Worm (Caenorhabditis elegans): ENCODE measurements around the gene srj-33.

Gene srj-33

ce11 chrV:9980731-9981483 is 43.6 kb upstream of the srj-33 start, which contains the start of the genes ruvb-1 and tofu-1 (continued):
- TF ChIP-seq zfh-2 (GFP tag; conservative IDR thresholded peaks at IDR 0.05) = 0 out of 2 replicates have a peak, but pooled peaks have one; percentile 29
- TF ChIP-seq madf-6 (GFP tag; IDR thresholded peaks at IDR 0.05) = peak; percentile 53; the same call in 1 of the 2 replicates
- TF ChIP-seq K12H6.12 (tag; optimal IDR thresholded peaks at IDR 0.05) = peak; percentile 14
- TF ChIP-seq nfyb-1 (GFP tag; IDR thresholded peaks at IDR 0.05) = peak; percentile 80; the same call in 1 of the 2 replicates
- 0 out of 2 replicates have a peak, but pooled peaks have one; percentile 38 for TF ChIP-seq hsf-1 (GFP tag; IDR thresholded peaks at IDR 0.05)
- peak; percentile 44 for TF ChIP-seq xnd-1 (tag; optimal IDR thresholded peaks at IDR 0.05)
- peak; percentile 58 for TF ChIP-seq ZK185.1 (tag; optimal IDR thresholded peaks at IDR 0.05; ENCODE audit: poor library complexity, severe bottlenecking)
- peak; percentile 59 for TF ChIP-seq ceh-27 (GFP tag; optimal IDR thresholded peaks at IDR 0.05)
- peak; percentile 57 for TF ChIP-seq egrh-3 (GFP tag; IDR thresholded peaks at IDR 0.05)
- TF ChIP-seq F23B12.7 (tag; optimal IDR thresholded peaks at IDR 0.05; ENCODE audit: insufficient read depth) = peak; percentile 37

- TF ChIP-seq akir-1 (GFP tag; optimal IDR thresholded peaks at IDR 0.05) (no peak), hrde-1 (tag; optimal IDR thresholded peaks at IDR 0.05; ENCODE audit: borderline replicate concordance) (peak; percentile 21), ceh-27 (GFP tag; optimal IDR thresholded peaks at IDR 0.05) (peak; percentile 39), nfya-2 (GFP tag; IDR thresholded peaks at IDR 0.05) (no peak), hmg-1.2 (GFP tag; IDR thresholded peaks at IDR 0.05) (0 out of 2 replicates have a peak, but pooled peaks have one; percentile 19), tbx-9 (tag; optimal IDR thresholded peaks at IDR 0.05; ENCODE audit: borderline replicate concordance) (no peak), ekl-4 (GFP tag; IDR thresholded peaks at IDR 0.05) (peak; percentile 46; the same call in 1 of the 2 replicates), chd-7 (tag; optimal IDR thresholded peaks at IDR 0.05) (peak; percentile 24), bed-1 (GFP tag; IDR thresholded peaks at IDR 0.05) (no peak), egl-18 (GFP tag; IDR thresholded peaks at IDR 0.05) (peak; percentile 71; the same call in 1 of the 2 replicates), B0035.1 (tag; optimal IDR thresholded peaks at IDR 0.05) (no peak), pbrm-1 (GFP tag; IDR thresholded peaks at IDR 0.05) (peak; percentile 58; the same call in 1 of the 2 replicates), attf-3 (GFP tag; conservative IDR thresholded peaks at IDR 0.05) (0 out of 2 replicates have a peak, but pooled peaks have one; percentile 23), Y56A3A.18 (GFP tag; IDR thresholded peaks at IDR 0.05) (no peak), Y53F4B.3 (GFP tag; IDR thresholded peaks at IDR 0.05) (no peak), D2030.7 (GFP tag; IDR thresholded peaks at IDR 0.05) (peak; percentile 41), lin-35 (GFP tag; optimal IDR thresholded peaks at IDR 0.05) (peak in 1 of 3 experiments; percentile 34), atf-7 (tag; optimal IDR thresholded peaks at IDR 0.05) (peak; percentile 28), snpc-3.4 (tag; optimal IDR thresholded peaks at IDR 0.05) (peak; percentile 16), fkh-3 (tag; optimal IDR thresholded peaks at IDR 0.05) (no peak), madf-8 (GFP tag; conservative IDR thresholded peaks at IDR 0.05) (no peak), egrh-3 (GFP tag; IDR thresholded peaks at IDR 0.05) (no peak), nfyb-1 (GFP tag; IDR thresholded peaks at IDR 0.05) (0 out of 2 replicates have a peak, but pooled peaks have one; percentile 47), nhr-120 (GFP tag; IDR thresholded peaks at IDR 0.05) (no peak), rpc-1 (optimal IDR thresholded peaks at IDR 0.05) (no peak), rpc-1 (tag; optimal IDR thresholded peaks at IDR 0.05) (no peak), nhr-80 (tag; optimal IDR thresholded peaks at IDR 0.05) (no peak), zfh-2 (GFP tag; conservative IDR thresholded peaks at IDR 0.05) (peak; percentile 51), lin-40 (tag; optimal IDR thresholded peaks at IDR 0.05) (no peak), ceh-91 (GFP tag; IDR thresholded peaks at IDR 0.05) (no peak), efl-1 (GFP tag; optimal IDR thresholded peaks at IDR 0.05) (no peak), dpl-1 (GFP tag; optimal IDR thresholded peaks at IDR 0.05) (no peak), Y67H2A.10 (GFP tag; conservative IDR thresholded peaks at IDR 0.05) (no peak), ztf-28 (GFP tag; IDR thresholded peaks at IDR 0.05) (no peak), cebp-1 (GFP tag; IDR thresholded peaks at IDR 0.05) (no peak), cebp-1 (tag; optimal IDR thresholded peaks at IDR 0.05) (peak; percentile 46), xnd-1 (tag; optimal IDR thresholded peaks at IDR 0.05) (no peak), C17E4.6 (GFP tag; IDR thresholded peaks at IDR 0.05) (peak; percentile 62; the same call in 1 of the 2 replicates), ZK185.1 (tag; optimal IDR thresholded peaks at IDR 0.05; ENCODE audit: poor library complexity, severe bottlenecking) (peak; percentile 21), sdz-38 (tag; optimal IDR thresholded peaks at IDR 0.05) (no peak)
Measured at ce11 chrV:9978425-9978824, 41.1 kb upstream of the srj-33 start.

All from whole organism, young adult.